Worm (Caenorhabditis elegans) whole organism, young adult: ENCODE data around the gene F25D1.3.

ENCODE experiments used
- C06A6.2 ChIP-seq: fragments of 200-800 bp; sonication (Bioruptor generic); conservative IDR thresholded peaks from 2 replicates; pipeline ENCODE4 v1.3.6; 2022; ENCODE audit warnings: missing genetic modification characterization, missing compliant biosample characterization
- F23B12.7 ChIP-seq: sonication (generic microtip); optimal IDR thresholded peaks from 2 replicates; lab custom pipeline; 2017; ENCODE audit warnings: missing genetic modification characterization, mild to moderate bottlenecking, missing compliant biosample characterization, antibody characterized with exemption, moderate library complexity; ENCODE audit not compliant: insufficient read depth
- F49E8.2 ChIP-seq: sonication (generic microtip); optimal IDR thresholded peaks from 3 replicates; lab custom pipeline; 2017; ENCODE audit warnings: missing genetic modification characterization, mild to moderate bottlenecking, missing compliant biosample characterization, antibody characterized with exemption, moderate library complexity; ENCODE audit not compliant: insufficient read depth
- F52B5.7 ChIP-seq: sonication (generic microtip); optimal IDR thresholded peaks from 2 replicates; lab custom pipeline; 2016; ENCODE audit warnings: mild to moderate bottlenecking, missing genetic modification characterization, missing compliant biosample characterization
- F57C9.4 ChIP-seq: sonication (generic microtip); optimal IDR thresholded peaks from 2 replicates; lab custom pipeline; 2017; ENCODE audit warnings: mild to moderate bottlenecking, missing genetic modification characterization, missing compliant biosample characterization
- Y53F4B.3 ChIP-seq: fragments of 200-800 bp; sonication (Bioruptor generic); IDR thresholded peaks from 2 replicates; pipeline ENCODE4 v1.3.6; 2022; ENCODE audit warnings: missing genetic modification reagents, missing genetic modification characterization, missing compliant biosample characterization
- Y56A3A.18 ChIP-seq: fragments of 200-800 bp; sonication (Bioruptor generic); IDR thresholded peaks from 2 replicates; pipeline ENCODE4 v1.3.6; 2022; ENCODE audit warnings: missing genetic modification reagents, missing genetic modification characterization, missing compliant biosample characterization
- Y67H2A.10 ChIP-seq: fragments of 200-800 bp; sonication (Bioruptor generic); conservative IDR thresholded peaks from 2 replicates; pipeline ENCODE4 v1.3.6; 2022; ENCODE audit warnings: missing genetic modification reagents, missing genetic modification characterization, missing compliant biosample characterization
- Y95B8A.8 ChIP-seq: fragments of 200-800 bp; sonication (Bioruptor generic); IDR thresholded peaks from 2 replicates; pipeline ENCODE4 v1.3.6; 2022; ENCODE audit warnings: missing genetic modification reagents, missing genetic modification characterization, missing compliant biosample characterization
- ZK185.1 ChIP-seq: sonication (generic microtip); optimal IDR thresholded peaks from 2 replicates; lab custom pipeline; 2016; ENCODE audit warnings: mild to moderate bottlenecking, missing genetic modification characterization, missing compliant biosample characterization; ENCODE audit not compliant: poor library complexity, severe bottlenecking
- aptf-3 ChIP-seq: fragments of 200-800 bp; sonication (Bioruptor generic); IDR thresholded peaks from 2 replicates; pipeline ENCODE4 v1.3.6; 2022; ENCODE audit warnings: missing genetic modification characterization, missing compliant biosample characterization
- atf-7 ChIP-seq: sonication (generic microtip); optimal IDR thresholded peaks from 2 replicates; lab custom pipeline; 2017; ENCODE audit warnings: mild to moderate bottlenecking, missing genetic modification characterization, missing compliant biosample characterization
- athp-1 ChIP-seq: sonication (generic microtip); optimal IDR thresholded peaks from 2 replicates; lab custom pipeline; 2017; ENCODE audit warnings: mild to moderate bottlenecking, missing genetic modification characterization, missing compliant biosample characterization
- attf-3 ChIP-seq: fragments of 200-800 bp; sonication (Bioruptor generic); conservative IDR thresholded peaks from 2 replicates; pipeline ENCODE4 v1.3.6; 2022; ENCODE audit warnings: missing genetic modification reagents, missing genetic modification characterization, missing compliant biosample characterization
- cebp-1 ChIP-seq, 2 experiments: fragments of 200-800 bp in 1 of 2; sonication (Bioruptor generic) in 1 of 2; sonication (generic microtip) in 1 of 2; IDR thresholded peaks in 1 of 2; optimal IDR thresholded peaks in 1 of 2; 2 replicates each; pipeline versions ENCODE4 v1.3.6 to Lab custom; 2017 to 2022; ENCODE audit warnings: missing compliant biosample characterization in 2 of 2, missing genetic modification characterization in 2 of 2, mild to moderate bottlenecking in 1 of 2, missing genetic modification reagents in 1 of 2, moderate library complexity in 1 of 2
- cebp-2 ChIP-seq: fragments of 200-800 bp; sonication (Bioruptor generic); IDR thresholded peaks from 2 replicates; pipeline ENCODE4 v1.3.6; 2022; ENCODE audit warnings: missing genetic modification characterization, missing compliant biosample characterization
- ceh-100 ChIP-seq: fragments of 200-800 bp; sonication (Bioruptor generic); IDR thresholded peaks from 2 replicates; pipeline ENCODE4 v1.3.6; 2022; ENCODE audit warnings: missing genetic modification reagents, missing genetic modification characterization, missing compliant biosample characterization
- chd-7 ChIP-seq: sonication (generic microtip); optimal IDR thresholded peaks from 2 replicates; lab custom pipeline; 2016; ENCODE audit warnings: mild to moderate bottlenecking, missing genetic modification characterization, moderate library complexity, missing compliant biosample characterization
- dpff-1 ChIP-seq: sonication (generic microtip); optimal IDR thresholded peaks from 2 replicates; lab custom pipeline; 2017; ENCODE audit warnings: mild to moderate bottlenecking, missing genetic modification characterization, missing compliant biosample characterization
- egl-18 ChIP-seq: fragments of 200-800 bp; sonication (Bioruptor generic); IDR thresholded peaks from 2 replicates; pipeline ENCODE4 v1.3.6; 2022; ENCODE audit warnings: missing genetic modification reagents, missing genetic modification characterization, missing compliant biosample characterization
- egl-44 ChIP-seq: fragments of 200-800 bp; sonication (Bioruptor generic); IDR thresholded peaks from 2 replicates; pipeline ENCODE4 v1.3.6; 2022; ENCODE audit warnings: missing genetic modification reagents, missing genetic modification characterization, missing compliant biosample characterization
- fkh-3 ChIP-seq: sonication (generic microtip); optimal IDR thresholded peaks from 2 replicates; lab custom pipeline; 2016; ENCODE audit warnings: mild to moderate bottlenecking, missing genetic modification characterization, missing compliant biosample characterization
- gei-17 ChIP-seq: fragments of 200-800 bp; sonication (Bioruptor generic); optimal IDR thresholded peaks from 2 replicates; lab custom pipeline; 2018; ENCODE audit warnings: mild to moderate bottlenecking, missing genetic modification characterization, missing compliant biosample characterization
- hrde-1 ChIP-seq: sonication (generic microtip); optimal IDR thresholded peaks from 2 replicates; lab custom pipeline; 2016; ENCODE audit warnings: missing genetic modification characterization, mild to moderate bottlenecking, missing compliant biosample characterization, moderate library complexity, missing genotype, missing genetic modification reagents, borderline replicate concordance
- hsf-1 ChIP-seq: fragments of 200-800 bp; sonication (Bioruptor generic); IDR thresholded peaks from 2 replicates; pipeline ENCODE4 v1.3.6; 2022; ENCODE audit warnings: missing genetic modification reagents, missing genetic modification characterization, missing compliant biosample characterization
- let-607 ChIP-seq, 2 experiments: fragments of 200-800 bp in 1 of 2; sonication (Bioruptor generic) in 1 of 2; sonication (generic microtip) in 1 of 2; optimal IDR thresholded peaks; 2 replicates each; lab custom pipeline; 2016 to 2018; ENCODE audit warnings: mild to moderate bottlenecking in 2 of 2, missing compliant biosample characterization in 2 of 2, missing genetic modification characterization in 2 of 2, moderate library complexity in 2 of 2, missing genotype in 1 of 2
- lin-26 ChIP-seq: fragments of 200-800 bp; sonication (Bioruptor generic); IDR thresholded peaks from 2 replicates; pipeline ENCODE4 v1.3.6; 2022; ENCODE audit warnings: missing genetic modification reagents, missing genetic modification characterization, missing compliant biosample characterization
- lir-1 ChIP-seq: fragments of 200-800 bp; sonication (Bioruptor generic); conservative IDR thresholded peaks from 2 replicates; pipeline ENCODE4 v1.3.6; 2022; ENCODE audit warnings: missing genetic modification reagents, missing genetic modification characterization, missing compliant biosample characterization
- lsy-27 ChIP-seq: sonication (generic microtip); optimal IDR thresholded peaks from 2 replicates; lab custom pipeline; 2017; ENCODE audit warnings: missing genetic modification characterization, mild to moderate bottlenecking, missing compliant biosample characterization, antibody characterized with exemption, missing genotype, borderline replicate concordance; ENCODE audit not compliant: insufficient read depth
- mxl-1 ChIP-seq: sonication (generic microtip); optimal IDR thresholded peaks from 2 replicates; lab custom pipeline; 2016; ENCODE audit warnings: missing genetic modification characterization, missing compliant biosample characterization
- nfya-2 ChIP-seq: fragments of 200-800 bp; sonication (Bioruptor generic); IDR thresholded peaks from 2 replicates; pipeline ENCODE4 v1.3.6; 2022; ENCODE audit warnings: missing genetic modification reagents, missing genetic modification characterization, missing compliant biosample characterization
- nhr-120 ChIP-seq: fragments of 200-800 bp; sonication (Bioruptor generic); IDR thresholded peaks from 2 replicates; pipeline ENCODE4 v1.3.6; 2022; ENCODE audit warnings: missing genetic modification characterization, missing compliant biosample characterization
- nhr-80 ChIP-seq: sonication (generic microtip); optimal IDR thresholded peaks from 2 replicates; lab custom pipeline; 2016; ENCODE audit warnings: missing genetic modification characterization, missing compliant biosample characterization
- pha-4 ChIP-seq: fragments of 150-350 bp; sonication (generic microtip); optimal IDR thresholded peaks from 2 replicates; lab custom pipeline; 2014; ENCODE audit warnings: missing biosample characterization, missing genetic modification reagents, missing genetic modification characterization
- repo-1 ChIP-seq: sonication (generic microtip); optimal IDR thresholded peaks from 2 replicates; lab custom pipeline; 2017; ENCODE audit warnings: mild to moderate bottlenecking, missing genetic modification characterization, missing compliant biosample characterization
- zfh-2 ChIP-seq: fragments of 200-800 bp; sonication (Bioruptor generic); conservative IDR thresholded peaks from 2 replicates; pipeline ENCODE4 v1.3.6; 2022; ENCODE audit warnings: missing genetic modification reagents, missing genetic modification characterization, missing compliant biosample characterization
- ztf-28 ChIP-seq: fragments of 200-800 bp; sonication (Bioruptor generic); IDR thresholded peaks from 2 replicates; pipeline ENCODE4 v1.3.6; 2022; ENCODE audit warnings: missing genetic modification reagents, missing genetic modification characterization, missing compliant biosample characterization
- ztf-6 ChIP-seq: fragments of 200-800 bp; sonication (Bioruptor generic); IDR thresholded peaks from 2 replicates; pipeline ENCODE4 v1.3.6; 2022; ENCODE audit warnings: missing genetic modification reagents, missing genetic modification characterization, missing compliant biosample characterization

Gene F25D1.3

DNA sequence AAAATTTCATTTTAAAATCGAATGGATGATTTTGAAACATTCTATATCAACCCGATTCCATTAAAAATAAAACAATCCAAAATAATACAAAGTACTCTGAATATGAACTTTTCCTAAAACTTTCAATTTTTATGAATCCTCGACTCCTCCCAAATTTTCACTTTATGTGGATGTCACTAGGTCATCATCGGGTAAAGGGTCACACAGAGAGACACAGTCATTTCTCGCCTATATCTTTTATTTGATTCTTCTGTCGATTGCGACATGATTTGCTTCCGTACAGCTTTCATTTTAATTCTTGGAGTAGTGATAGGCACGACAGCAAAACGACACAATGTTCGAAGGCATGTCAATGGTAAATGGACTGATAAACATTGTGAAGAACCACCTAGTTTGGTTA lies at the start of gene F25D1.3:
TSS of gene F25D1.3 (plus strand) at position 225 of the 400 bp plus-strand sequence.
- TF ChIP-seq cebp-1 (GFP tag; IDR thresholded peaks at IDR 0.05; lab: Robert Waterston, UW), result no peak
- TF ChIP-seq cebp-1 (tag; optimal IDR thresholded peaks at IDR 0.05; lab: Kevin White, UChicago), result no peak
- no peak for TF ChIP-seq attf-3 (GFP tag; lab: Robert Waterston, UW)
- no peak for TF ChIP-seq F23B12.7 (tag; lab: Kevin White, UChicago)
- TF ChIP-seq ceh-100 (GFP tag; lab: Robert Waterston, UW), result no peak
- TF ChIP-seq zfh-2 (GFP tag; lab: Robert Waterston, UW), result no peak
- TF ChIP-seq cebp-2 (GFP tag; lab: Robert Waterston, UW), result no peak
- no peak for TF ChIP-seq F57C9.4 (tag; lab: Kevin White, UChicago)
- no peak for TF ChIP-seq atf-7 (tag; lab: Kevin White, UChicago)
- no peak for TF ChIP-seq C06A6.2 (GFP tag; lab: Robert Waterston, UW)
- TF ChIP-seq hsf-1, result no peak
- TF ChIP-seq nfya-2 (GFP tag; lab: Robert Waterston, UW), result no peak
- TF ChIP-seq lsy-27 (tag; lab: Kevin White, UChicago), result no peak
- no peak for TF ChIP-seq egl-44 (GFP tag; lab: Robert Waterston, UW)
- TF ChIP-seq F52B5.7 (tag; lab: Kevin White, UChicago), result no peak
- no peak for TF ChIP-seq pha-4 (tag; lab: Kevin White, UChicago)

DNA sequence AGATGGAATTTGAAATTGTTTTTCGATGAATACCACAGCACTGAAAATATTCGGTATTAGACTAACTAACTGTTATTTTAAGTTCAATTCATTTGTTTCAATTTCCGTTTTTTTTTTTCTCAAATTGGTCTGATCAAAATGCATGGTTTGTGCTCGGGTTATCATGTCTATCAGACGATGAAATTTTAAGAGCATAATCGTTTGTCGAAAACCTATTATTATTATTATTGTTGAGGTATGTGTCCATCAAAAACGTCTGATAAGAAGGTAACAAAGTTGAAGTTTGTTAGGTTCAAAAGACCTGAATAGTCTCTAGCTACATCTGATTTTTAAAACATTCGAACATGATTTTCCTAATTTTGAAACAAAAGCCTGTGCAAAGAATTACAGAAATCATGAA lies 44.5 kb upstream of the F25D1.3 start:
- TF ChIP-seq cebp-2 (GFP tag; lab: Robert Waterston, UW) (no peak), nhr-80 (tag; lab: Kevin White, UChicago) (peak; percentile 85)
- TF ChIP-seq, all 124 proteins: peak for 1

DNA sequence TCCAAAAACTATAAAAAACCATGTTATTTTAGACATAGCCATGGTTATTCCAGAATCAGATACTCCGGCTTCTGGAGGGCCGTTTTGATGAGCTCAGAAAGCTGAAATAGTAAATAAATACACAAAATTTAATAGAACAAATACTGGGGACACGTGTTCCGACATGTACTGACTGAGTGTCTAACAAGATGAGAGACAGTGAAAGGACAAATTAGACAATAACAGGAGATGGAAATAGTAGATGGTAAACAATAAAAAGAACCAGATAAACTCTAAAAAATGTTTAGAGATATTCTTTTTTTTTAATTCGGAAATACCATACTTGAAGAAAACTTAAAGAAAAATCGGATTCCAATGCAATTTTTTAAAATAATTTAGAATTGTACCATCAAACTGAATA lies 43.9 kb upstream of the F25D1.3 start, which contains the start of gene Y32F6B.1:
TSS of gene Y32F6B.1 (minus strand) at position 101 of the 400 bp plus-strand sequence.
- TF ChIP-seq atf-7 (tag; lab: Kevin White, UChicago) (no peak), let-607 (tag; optimal IDR thresholded peaks at IDR 0.05; lab: Kevin White, UChicago) (no peak), zfh-2 (GFP tag; lab: Robert Waterston, UW) (no peak), dpff-1 (tag; lab: Kevin White, UChicago) (no peak), ztf-6 (GFP tag; lab: Robert Waterston, UW) (no peak), F49E8.2 (tag; lab: Kevin White, UChicago) (no peak), Y53F4B.3 (GFP tag; lab: Robert Waterston, UW) (no peak), lin-26 (GFP tag; lab: Robert Waterston, UW) (no peak), egl-18 (no peak), hrde-1 (tag; lab: Kevin White, UChicago) (no peak), chd-7 (tag; lab: Kevin White, UChicago) (no peak)
- TF ChIP-seq, all 124 proteins: peak for 0

DNA sequence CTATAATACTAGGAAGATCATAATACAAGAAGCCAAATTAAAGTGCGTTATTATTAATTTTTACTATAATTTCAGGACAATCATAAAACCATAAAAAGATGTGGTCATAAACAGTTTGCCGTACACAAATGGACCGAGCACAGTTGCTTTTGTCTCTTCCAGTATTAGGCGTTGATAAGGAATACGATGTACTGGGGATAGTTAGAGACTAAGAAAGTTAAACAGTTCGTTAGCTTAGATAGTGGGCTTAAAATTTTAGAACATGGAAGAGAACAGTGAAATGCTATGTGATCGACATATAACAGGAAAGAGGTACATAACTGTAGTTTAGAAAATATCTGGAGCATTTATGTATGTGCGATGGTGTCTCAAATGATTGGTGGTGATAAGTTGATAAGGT lies 43.1 kb upstream of the F25D1.3 start:
- no peak for TF ChIP-seq repo-1
- peak; percentile 80 for TF ChIP-seq nhr-80 (tag; lab: Kevin White, UChicago)
- TF ChIP-seq Y95B8A.8, result no peak

DNA sequence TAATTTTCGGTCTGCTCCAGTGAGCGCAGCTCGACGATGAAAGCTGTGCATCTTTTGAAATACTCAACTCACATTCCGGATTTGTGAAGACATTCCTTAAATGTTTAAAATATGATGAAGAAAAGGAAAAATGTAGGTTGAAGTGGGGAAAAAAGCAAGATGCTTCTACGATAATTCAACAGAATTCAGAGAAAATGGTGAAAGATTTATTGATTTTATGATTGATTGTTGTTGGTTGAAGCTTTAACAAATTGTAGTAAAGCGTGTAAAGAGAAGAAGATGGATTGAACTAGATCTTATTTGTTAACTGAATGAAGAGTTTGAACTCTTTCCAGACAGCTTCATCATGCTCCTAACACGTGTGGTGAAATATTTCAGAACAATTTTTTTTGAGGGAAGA lies 38.5 kb upstream of the F25D1.3 start, which contains the start of gene ncx-5:
TSS of gene ncx-5 (minus strand) at position 101 of the 400 bp plus-strand sequence.
- TF ChIP-seq let-607 (tag; optimal IDR thresholded peaks at IDR 0.05; lab: Kevin White, UChicago) (no peak), repo-1 (no peak), ztf-28 (GFP tag; lab: Robert Waterston, UW) (no peak), F52B5.7 (tag; lab: Kevin White, UChicago) (no peak), Y56A3A.18 (GFP tag; lab: Robert Waterston, UW) (no peak), athp-1 (tag; lab: Kevin White, UChicago) (no peak), attf-3 (GFP tag; lab: Robert Waterston, UW) (no peak), lir-1 (GFP tag; lab: Robert Waterston, UW) (no peak), fkh-3 (no peak), mxl-1 (tag; lab: Kevin White, UChicago) (no peak), ZK185.1 (tag; lab: Kevin White, UChicago) (no peak), nhr-120 (no peak), F57C9.4 (tag; lab: Kevin White, UChicago) (no peak), aptf-3 (GFP tag; lab: Robert Waterston, UW) (no peak), Y67H2A.10 (GFP tag; lab: Robert Waterston, UW) (no peak), ceh-100 (GFP tag; lab: Robert Waterston, UW) (no peak), zfh-2 (GFP tag; lab: Robert Waterston, UW) (no peak), gei-17 (GFP tag; lab: Kevin White, UChicago) (no peak), egl-18 (no peak)
